Worm (Caenorhabditis elegans) whole organism, L2 larva: Measurements from ENCODE around the gene K09C6.10.

Experiments
- R02D3.7 ChIP-seq: fragments of 150-350 bp; optimal IDR thresholded peaks from 2 replicates; lab custom pipeline; 2014; ENCODE audit warnings: missing biosample characterization, missing genetic modification characterization
- ceh-16 ChIP-seq: fragments of 150-350 bp; optimal IDR thresholded peaks from 2 replicates; lab custom pipeline; 2014; ENCODE audit warnings: missing biosample characterization, missing genetic modification characterization
- ceh-82 ChIP-seq: fragments of 150-350 bp; optimal IDR thresholded peaks from 2 replicates; lab custom pipeline; 2014; ENCODE audit warnings: missing biosample characterization, missing genetic modification characterization
- dmd-4 ChIP-seq: sonication (generic microtip); optimal IDR thresholded peaks from 2 replicates; lab custom pipeline; 2017; ENCODE audit warnings: missing biosample characterization, missing genetic modification characterization
- mdl-1 ChIP-seq, 2 experiments: fragments of 150-350 bp in 1 of 2; sonication (generic microtip) in 1 of 2; optimal IDR thresholded peaks; 2 replicates each; lab custom pipeline; 2017; ENCODE audit warnings: missing biosample characterization in 2 of 2, missing genetic modification characterization in 2 of 2
- nhr-11 ChIP-seq: fragments of 150-350 bp; optimal IDR thresholded peaks from 2 replicates; lab custom pipeline; 2014; ENCODE audit warnings: missing biosample characterization, missing genetic modification characterization
- nhr-12 ChIP-seq: fragments of 150-350 bp; optimal IDR thresholded peaks from 2 replicates; lab custom pipeline; 2014; ENCODE audit warnings: missing biosample characterization, missing genetic modification characterization
- skn-1 ChIP-seq: sonication (generic microtip); optimal IDR thresholded peaks from 2 replicates; lab custom pipeline; 2017; ENCODE audit warnings: missing biosample characterization, missing genetic modification characterization
- snpc-4 ChIP-seq: fragments of 150-350 bp; optimal IDR thresholded peaks from 2 replicates; lab custom pipeline; 2014; ENCODE audit warnings: missing biosample characterization, missing genetic modification characterization
- ztf-11 ChIP-seq: sonication (generic microtip); optimal IDR thresholded peaks from 2 replicates; lab custom pipeline; 2017; ENCODE audit warnings: missing biosample characterization, missing genetic modification characterization

DNA sequence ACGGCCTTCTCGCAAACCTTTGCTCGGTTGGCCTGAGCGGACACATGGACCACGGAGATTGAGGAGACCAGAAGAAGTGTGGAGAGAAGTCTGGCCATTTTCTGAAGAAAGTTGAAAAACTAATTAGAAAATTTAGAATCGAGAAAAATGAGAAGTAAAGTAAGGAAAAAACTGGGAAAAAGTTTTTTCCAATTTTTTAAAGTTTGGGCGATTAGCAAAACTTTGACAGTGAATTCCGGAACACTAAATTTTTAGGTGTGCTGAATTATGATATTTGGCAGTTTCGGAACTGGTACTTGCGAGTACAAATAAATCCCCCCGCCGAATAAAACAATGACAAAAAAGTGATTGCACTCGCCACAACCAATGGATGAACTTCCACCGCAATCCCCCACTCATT lies 27.5 kb downstream of the K09C6.10 start, which contains the start of gene T02B11.3:
- no peak for TF ChIP-seq ceh-82 (tag; lab: Kevin White, UChicago)
- TF ChIP-seq ceh-16 (tag; lab: Kevin White, UChicago) = no peak
- no peak for TF ChIP-seq snpc-4 (tag; lab: Kevin White, UChicago)
- no peak for TF ChIP-seq dmd-4 (tag; lab: Kevin White, UChicago)
- TF ChIP-seq R02D3.7 (tag; lab: Kevin White, UChicago) = no peak
- TF ChIP-seq nhr-12 = no peak
- no peak for TF ChIP-seq mdl-1 (tag; optimal IDR thresholded peaks at IDR 0.05; lab: Kevin White, UChicago)
- no peak for TF ChIP-seq nhr-11 (tag; lab: Kevin White, UChicago)
- no peak for TF ChIP-seq ztf-11 (tag; lab: Kevin White, UChicago)
- TF ChIP-seq skn-1 = no peak
